Worm (Caenorhabditis elegans) whole organism, L4 larva: Measurements from ENCODE around the gene E02C12.8.

ENCODE experiments used
- D1046.2 ChIP-seq: fragments of 200-800 bp; sonication (Bioruptor generic); IDR thresholded peaks from 2 replicates; pipeline ENCODE4 v1.3.6; 2022; ENCODE audit warnings: missing genetic modification characterization, missing compliant biosample characterization
- F26F4.8 ChIP-seq: fragments of 200-800 bp; sonication (Bioruptor generic); conservative IDR thresholded peaks from 2 replicates; pipeline ENCODE4 v1.3.6; 2022; ENCODE audit warnings: missing genetic modification characterization, missing compliant biosample characterization
- F44E2.7 ChIP-seq: fragments of 200-800 bp; sonication (Bioruptor generic); IDR thresholded peaks from 2 replicates; pipeline ENCODE4 v2.1.2; 2022; ENCODE audit warnings: missing genetic modification characterization, missing compliant biosample characterization
- F49E8.2 ChIP-seq: sonication (generic microtip); optimal IDR thresholded peaks from 2 replicates; lab custom pipeline; 2016; ENCODE audit warnings: missing compliant biosample characterization, mild to moderate bottlenecking, missing genetic modification characterization, borderline replicate concordance
- T20F7.1 ChIP-seq: fragments of 200-800 bp; sonication (Bioruptor generic); optimal IDR thresholded peaks from 2 replicates; lab custom pipeline; 2018; ENCODE audit warnings: mild to moderate bottlenecking, missing genetic modification characterization, missing compliant biosample characterization
- T26A8.4 ChIP-seq: fragments of 200-800 bp; sonication (Bioruptor generic); IDR thresholded peaks from 2 replicates; pipeline ENCODE4 v1.3.6; 2022; ENCODE audit warnings: missing genetic modification characterization, missing compliant biosample characterization
- ZK337.2 ChIP-seq: fragments of 200-800 bp; sonication (Bioruptor generic); IDR thresholded peaks from 2 replicates; pipeline ENCODE4 v1.3.6; 2022; ENCODE audit warnings: missing genetic modification reagents, missing genetic modification characterization, missing compliant biosample characterization
- ZK546.5 ChIP-seq, 2 experiments: sonication (generic microtip); optimal IDR thresholded peaks; 2 replicates each; lab custom pipeline; 2017; ENCODE audit warnings: missing biosample characterization in 2 of 2, missing genetic modification characterization in 2 of 2
- aha-1 ChIP-seq: fragments of 150-350 bp; peaks from one replicate; lab custom pipeline; 2014; ENCODE audit warnings: missing biosample characterization, missing genetic modification characterization
- ama-1 ChIP-seq: fragments of 150-350 bp; optimal IDR thresholded peaks from 2 replicates; lab custom pipeline; 2014; ENCODE audit warnings: inconsistent platforms, mixed read lengths
- ceh-20 ChIP-seq: fragments of 200-800 bp; sonication (Bioruptor generic); IDR thresholded peaks from 2 replicates; pipeline ENCODE4 v1.3.6; 2022; ENCODE audit warnings: missing genetic modification reagents, missing genetic modification characterization, missing compliant biosample characterization
- daf-12 ChIP-seq: fragments of 150-350 bp; optimal IDR thresholded peaks from 2 replicates; lab custom pipeline; 2014; ENCODE audit warnings: missing biosample characterization, missing genetic modification reagents, missing genetic modification characterization
- daf-16 ChIP-seq, 3 experiments: sonication (generic microtip); optimal IDR thresholded peaks; 2 replicates each; lab custom pipeline; 2016 to 2017; ENCODE audit warnings: missing genetic modification characterization in 3 of 3, missing genetic modification reagents in 3 of 3, mild to moderate bottlenecking in 2 of 3, missing compliant biosample characterization in 2 of 3, missing biosample characterization in 1 of 3, moderate library complexity in 1 of 3
- daf-8 ChIP-seq: fragments of 200-800 bp; sonication (Bioruptor generic); IDR thresholded peaks from 2 replicates; pipeline ENCODE4 v1.3.6; 2022; ENCODE audit warnings: missing genetic modification characterization, missing compliant biosample characterization
- dmd-6 ChIP-seq: fragments of 200-800 bp; sonication (Bioruptor generic); IDR thresholded peaks from 2 replicates; pipeline ENCODE4 v1.3.6; 2022; ENCODE audit warnings: missing genetic modification reagents, missing genetic modification characterization, missing compliant biosample characterization
- dmd-8 ChIP-seq: fragments of 200-800 bp; sonication (Bioruptor generic); IDR thresholded peaks from 2 replicates; pipeline ENCODE4 v1.3.6; 2022; ENCODE audit warnings: missing genetic modification characterization, missing compliant biosample characterization
- dmd-9 ChIP-seq: fragments of 200-800 bp; sonication (Bioruptor generic); IDR thresholded peaks from 2 replicates; pipeline ENCODE4 v1.3.6; 2022; ENCODE audit warnings: missing genetic modification reagents, missing genetic modification characterization, missing compliant biosample characterization
- dpl-1 ChIP-seq: fragments of 150-350 bp; optimal IDR thresholded peaks from 2 replicates; lab custom pipeline; 2014; ENCODE audit warnings: missing biosample characterization, missing genetic modification reagents, missing genetic modification characterization
- duxl-1 ChIP-seq: sonication (generic microtip); optimal IDR thresholded peaks from 2 replicates; lab custom pipeline; 2016; ENCODE audit warnings: mild to moderate bottlenecking, missing genetic modification characterization, moderate library complexity, missing compliant biosample characterization; ENCODE audit not compliant: poor library complexity
- dve-1 ChIP-seq: sonication (generic microtip); optimal IDR thresholded peaks from 2 replicates; lab custom pipeline; 2017; ENCODE audit warnings: antibody characterized with exemption, mild to moderate bottlenecking, missing genetic modification characterization, missing compliant biosample characterization; ENCODE audit not compliant: insufficient read depth
- egl-43 ChIP-seq: fragments of 200-800 bp; sonication (Bioruptor generic); IDR thresholded peaks from 2 replicates; pipeline ENCODE4 v1.3.6; 2022; ENCODE audit warnings: missing genetic modification reagents, missing genetic modification characterization, missing compliant biosample characterization
- hif-1 ChIP-seq, 2 experiments: sonication (generic microtip); optimal IDR thresholded peaks; 2 replicates each; lab custom pipeline; 2016 to 2017; ENCODE audit warnings: missing compliant biosample characterization in 2 of 2, missing genetic modification characterization in 2 of 2, missing genetic modification reagents in 2 of 2, missing genotype in 2 of 2, mild to moderate bottlenecking in 1 of 2
- hlh-11 ChIP-seq: fragments of 200-800 bp; sonication (Bioruptor generic); optimal IDR thresholded peaks from 2 replicates; lab custom pipeline; 2018; ENCODE audit warnings: mild to moderate bottlenecking, missing genetic modification characterization, missing compliant biosample characterization
- hlh-30 ChIP-seq: sonication (generic microtip); optimal IDR thresholded peaks from 2 replicates; lab custom pipeline; 2017; ENCODE audit warnings: antibody characterized with exemption, mild to moderate bottlenecking, missing genetic modification characterization, missing compliant biosample characterization; ENCODE audit not compliant: insufficient read depth
- lin-13 ChIP-seq: fragments of 150-350 bp; optimal IDR thresholded peaks from 2 replicates; lab custom pipeline; 2014; ENCODE audit warnings: missing biosample characterization, missing genetic modification reagents, missing genetic modification characterization
- lin-29 ChIP-seq: fragments of 200-800 bp; sonication (Bioruptor generic); IDR thresholded peaks from 2 replicates; pipeline ENCODE4 v1.3.6; 2022; ENCODE audit warnings: missing genetic modification reagents, missing genetic modification characterization, missing compliant biosample characterization
- lin-38 ChIP-seq: fragments of 200-800 bp; sonication (Bioruptor generic); IDR thresholded peaks from 2 replicates; pipeline ENCODE4 v1.3.6; 2022; ENCODE audit warnings: missing genetic modification reagents, missing genetic modification characterization, missing compliant biosample characterization
- lsy-2 ChIP-seq, 2 experiments: fragments of 150-350 bp in 1 of 2; sonication (generic microtip) in 1 of 2; optimal IDR thresholded peaks; 2 replicates each; lab custom pipeline; 2014 to 2017; ENCODE audit warnings: missing biosample characterization in 2 of 2, missing genetic modification characterization in 2 of 2
- madf-9 ChIP-seq: fragments of 200-800 bp; sonication (Bioruptor generic); conservative IDR thresholded peaks from 2 replicates; pipeline ENCODE4 v1.3.6; 2022; ENCODE audit warnings: missing genetic modification reagents, missing genetic modification characterization, missing compliant biosample characterization
- mep-1 ChIP-seq: fragments of 150-350 bp; sonication (generic microtip); optimal IDR thresholded peaks from 3 replicates; lab custom pipeline; 2014; ENCODE audit warnings: missing biosample characterization, missing genetic modification characterization
- mes-2 ChIP-seq: sonication (generic microtip); optimal IDR thresholded peaks from 2 replicates; lab custom pipeline; 2016; ENCODE audit warnings: missing genotype, mild to moderate bottlenecking, missing genetic modification characterization, missing compliant biosample characterization; ENCODE audit not compliant: poor library complexity, severe bottlenecking
- mxl-3 ChIP-seq: fragments of 200-800 bp; sonication (Bioruptor generic); optimal IDR thresholded peaks from 2 replicates; lab custom pipeline; 2018; ENCODE audit warnings: mild to moderate bottlenecking, missing genetic modification characterization, missing compliant biosample characterization
- nhr-102 ChIP-seq: sonication (generic microtip); optimal IDR thresholded peaks from 2 replicates; lab custom pipeline; 2016; ENCODE audit warnings: mild to moderate bottlenecking, missing genetic modification characterization, moderate library complexity, missing compliant biosample characterization
- nhr-237 ChIP-seq: sonication (generic microtip); optimal IDR thresholded peaks from 2 replicates; lab custom pipeline; 2017; ENCODE audit warnings: missing biosample characterization, missing genetic modification characterization
- nhr-25 ChIP-seq: sonication (generic microtip); optimal IDR thresholded peaks from 2 replicates; lab custom pipeline; 2017; ENCODE audit warnings: missing genetic modification characterization, mild to moderate bottlenecking, missing compliant biosample characterization, antibody characterized with exemption, moderate library complexity, borderline replicate concordance; ENCODE audit not compliant: insufficient read depth
- nhr-28 ChIP-seq: fragments of 150-350 bp; optimal IDR thresholded peaks from 2 replicates; lab custom pipeline; 2014; ENCODE audit warnings: missing biosample characterization, missing genetic modification characterization
- nhr-42 ChIP-seq: fragments of 200-800 bp; sonication (Bioruptor generic); IDR thresholded peaks from 2 replicates; pipeline ENCODE4 v1.3.6; 2022; ENCODE audit warnings: missing genetic modification characterization, missing compliant biosample characterization
- nhr-6 ChIP-seq: fragments of 150-350 bp; optimal IDR thresholded peaks from 2 replicates; lab custom pipeline; 2014; ENCODE audit warnings: missing biosample characterization, missing genetic modification characterization
- pqm-1 ChIP-seq: sonication (generic microtip); optimal IDR thresholded peaks from 2 replicates; lab custom pipeline; 2017; ENCODE audit warnings: missing biosample characterization, missing genetic modification characterization
- sdz-12 ChIP-seq: fragments of 200-800 bp; sonication (Bioruptor generic); optimal IDR thresholded peaks from 2 replicates; lab custom pipeline; 2018; ENCODE audit warnings: mild to moderate bottlenecking, missing genetic modification characterization, missing compliant biosample characterization
- set-16 ChIP-seq: fragments of 200-800 bp; sonication (Bioruptor generic); IDR thresholded peaks from 2 replicates; pipeline ENCODE4 v1.3.6; 2022; ENCODE audit warnings: missing genetic modification reagents, missing genetic modification characterization, missing compliant biosample characterization
- tra-1 ChIP-seq: fragments of 200-800 bp; sonication (Bioruptor generic); IDR thresholded peaks from 2 replicates; pipeline ENCODE4 v1.3.6; 2022; ENCODE audit warnings: missing genetic modification reagents, missing genetic modification characterization, missing compliant biosample characterization
- unc-62 ChIP-seq, 3 experiments: fragments of 150-350 bp in 1 of 3; sonication (generic microtip); optimal IDR thresholded peaks in 2 of 3; peaks in 1 of 3; 1 replicate in 1 of 3; 2 replicates in 2 of 3; lab custom pipeline; 2014 to 2017; ENCODE audit warnings: missing biosample characterization in 3 of 3, missing genetic modification characterization in 3 of 3, missing genetic modification reagents in 3 of 3, missing genotype in 1 of 3
- zfp-2 ChIP-seq: sonication (generic microtip); optimal IDR thresholded peaks from 2 replicates; lab custom pipeline; 2016; ENCODE audit warnings: mild to moderate bottlenecking, missing genetic modification characterization, missing compliant biosample characterization
- ztf-11 ChIP-seq: fragments of 150-350 bp; optimal IDR thresholded peaks from 2 replicates; lab custom pipeline; 2014; ENCODE audit warnings: missing biosample characterization, missing genetic modification characterization

The E02C12.8 gene

DNA sequence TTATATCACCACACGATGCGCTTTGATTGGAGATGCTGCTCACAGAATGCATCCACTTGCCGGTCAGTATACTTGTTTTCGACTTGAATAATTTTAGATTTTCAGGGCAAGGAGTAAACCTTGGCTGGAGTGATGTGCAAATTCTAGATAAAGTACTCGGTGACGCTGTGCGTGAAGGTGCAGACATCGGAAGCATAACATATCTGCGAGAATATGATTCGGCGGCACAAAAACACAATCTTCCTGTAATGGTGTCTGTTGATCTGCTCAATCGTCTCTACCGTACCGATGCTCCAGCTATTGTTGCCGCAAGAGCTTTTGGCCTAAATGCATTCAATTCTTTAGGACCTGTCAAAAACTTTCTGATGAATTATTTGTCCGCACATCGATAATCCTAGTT lies 35.0 kb downstream of the E02C12.8 start:
- TF ChIP-seq nhr-42 (GFP tag; lab: Robert Waterston, UW) (peak; percentile 73; the same call in 1 of the 2 replicates), dmd-8 (GFP tag; lab: Robert Waterston, UW) (0 out of 2 replicates have a peak, but pooled peaks have one; percentile 36), hlh-11 (tag; lab: Kevin White, UChicago) (peak; percentile 6), lin-38 (GFP tag; lab: Robert Waterston, UW) (peak; percentile 41; the same call in 1 of the 2 replicates), ZK337.2 (GFP tag; lab: Robert Waterston, UW) (no peak), F26F4.8 (GFP tag; lab: Robert Waterston, UW) (0 out of 2 replicates have a peak, but pooled peaks have one; percentile 31), madf-9 (no peak), T20F7.1 (peak; percentile 23), daf-8 (GFP tag; lab: Robert Waterston, UW) (no peak), lsy-2 (tag; optimal IDR thresholded peaks at IDR 0.05; lab: Kevin White, UChicago) (peak in 1 of 2 experiments; percentile 41), daf-12 (no peak), nhr-25 (tag; lab: Kevin White, UChicago) (peak; percentile 24), hlh-30 (tag; lab: Kevin White, UChicago) (no peak), daf-16 (GFP tag; optimal IDR thresholded peaks at IDR 0.05; lab: Kevin White, UChicago) (no peak), daf-16 (tag; optimal IDR thresholded peaks at IDR 0.05; lab: Kevin White, UChicago) (peak; percentile 29), D1046.2 (peak; percentile 48; the same call in 1 of the 2 replicates), F49E8.2 (tag; lab: Kevin White, UChicago) (no peak), pqm-1 (tag; lab: Kevin White, UChicago) (no peak), F44E2.7 (GFP tag; lab: Robert Waterston, UW) (no peak), tra-1 (no peak), lin-29 (0 out of 2 replicates have a peak, but pooled peaks have one; percentile 22), T26A8.4 (peak; percentile 86), aha-1 (peak; percentile 96), mep-1 (tag; lab: Kevin White, UChicago) (peak; percentile 52), ama-1 (lab: Kevin White, UChicago) (peak; percentile 96), set-16 (GFP tag; lab: Robert Waterston, UW) (no peak), lin-13 (no peak), duxl-1 (peak; percentile 71), mxl-3 (no peak), dpl-1 (GFP tag; lab: Kevin White, UChicago) (no peak), mes-2 (tag; lab: Kevin White, UChicago) (peak; percentile 64), egl-43 (peak; percentile 71), sdz-12 (GFP tag; lab: Kevin White, UChicago) (peak; percentile 31), hif-1 (tag; optimal IDR thresholded peaks at IDR 0.05; lab: Kevin White, UChicago) (peak in 1 of 2 experiments; percentile 32), nhr-102 (tag; lab: Kevin White, UChicago) (peak; percentile 59), dmd-9 (GFP tag; lab: Robert Waterston, UW) (0 out of 2 replicates have a peak, but pooled peaks have one; percentile 14)

DNA sequence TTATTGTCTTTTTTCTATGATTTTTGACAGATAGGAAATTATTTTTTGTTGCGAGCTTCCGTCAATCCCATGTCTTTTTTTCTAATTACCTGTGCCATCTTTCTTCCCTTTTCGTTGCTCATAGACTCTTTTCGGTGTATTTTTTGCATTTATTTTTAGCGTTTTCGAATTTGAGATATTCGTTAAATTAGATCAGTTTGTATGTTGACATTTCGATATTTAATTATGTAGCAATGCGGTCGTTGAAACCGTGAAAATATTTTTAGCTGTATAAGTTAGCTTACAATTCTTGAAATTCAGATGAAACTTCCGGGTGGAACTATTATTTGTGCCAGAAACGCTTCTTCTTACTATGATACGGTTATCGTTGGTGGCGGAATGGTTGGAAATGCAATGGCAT lies 37.0 kb downstream of the E02C12.8 start, which contains the start of gene coq-6:
TSS of gene coq-6 (plus strand) at position 301 of the 400 bp plus-strand sequence.
- TF ChIP-seq dpl-1 (GFP tag; lab: Kevin White, UChicago) (no peak), aha-1 (peak; percentile 69)
- TF ChIP-seq, all 104 proteins: peak for 1

DNA sequence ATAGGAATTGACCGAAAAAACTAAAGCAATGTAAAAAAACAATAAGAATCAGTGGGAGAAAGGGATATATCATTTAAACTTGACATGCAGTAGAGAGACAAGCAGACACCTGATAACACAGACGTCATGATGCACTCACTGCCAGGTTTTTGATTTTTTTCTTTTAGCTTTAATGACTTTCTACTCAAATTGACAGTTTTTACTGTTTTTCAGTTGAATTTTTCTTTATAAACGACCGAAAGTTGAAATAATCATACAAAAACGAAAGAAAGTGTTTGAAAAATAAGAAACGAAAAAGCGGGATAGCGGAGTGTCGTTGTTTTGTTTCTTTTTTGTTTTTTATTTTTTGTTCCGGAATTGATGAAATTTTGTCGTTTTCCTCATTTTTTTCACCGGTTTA lies 39.2 kb downstream of the E02C12.8 start, which contains the start of gene ucp-4:
TSS of gene ucp-4 (plus strand) at position 83 of the 400 bp plus-strand sequence.
- peak; percentile 75 for TF ChIP-seq dmd-6 (GFP tag; lab: Robert Waterston, UW)
- TF ChIP-seq hlh-11 (tag; lab: Kevin White, UChicago): peak; percentile 29
- peak; percentile 62; the same call in 1 of the 2 replicates for TF ChIP-seq ceh-20 (GFP tag; lab: Robert Waterston, UW)
- TF ChIP-seq zfp-2: no peak
- no peak for TF ChIP-seq T26A8.4
- no peak for TF ChIP-seq daf-16 (GFP tag; optimal IDR thresholded peaks at IDR 0.05; lab: Kevin White, UChicago)
- peak; percentile 20 for TF ChIP-seq daf-16 (tag; optimal IDR thresholded peaks at IDR 0.05; lab: Kevin White, UChicago)
- TF ChIP-seq ztf-11: no peak
- no peak for TF ChIP-seq F26F4.8 (GFP tag; lab: Robert Waterston, UW)
- TF ChIP-seq ZK546.5 (tag; optimal IDR thresholded peaks at IDR 0.05; lab: Kevin White, UChicago): no peak
- no peak for TF ChIP-seq nhr-237
- TF ChIP-seq unc-62 (GFP tag; optimal IDR thresholded peaks at IDR 0.05 in 1 of 2; lab: Kevin White, UChicago): peak in 1 of 2 experiments; percentile 30
- no peak for TF ChIP-seq unc-62 (tag; optimal IDR thresholded peaks at IDR 0.05; lab: Kevin White, UChicago)
- TF ChIP-seq tra-1: 0 out of 2 replicates have a peak, but pooled peaks have one; percentile 35
- no peak for TF ChIP-seq nhr-6 (tag; lab: Kevin White, UChicago)
- no peak for TF ChIP-seq F49E8.2 (tag; lab: Kevin White, UChicago)
- TF ChIP-seq T20F7.1: peak; percentile 85
- TF ChIP-seq dve-1 (tag; lab: Kevin White, UChicago): peak; percentile 8
- peak; percentile 4 for TF ChIP-seq nhr-28 (tag; lab: Kevin White, UChicago)
- TF ChIP-seq hlh-30 (tag; lab: Kevin White, UChicago): peak; percentile 14
